Fruit fly (Drosophila melanogaster) whole organism, embryonic: ENCODE data around the gene CG43389.

ENCODE experiments used
- Ada2b ChIP-seq: fragments of 200-800 bp; sonication (Bioruptor generic); IDR thresholded peaks from 2 replicates; pipeline ENCODE4 v1.3.6; 2022; ENCODE audit warnings: missing biosample characterization, missing genetic modification characterization
- B-H2 ChIP-seq: fragments of 200-800 bp; sonication (Bioruptor generic); optimal IDR thresholded peaks from 2 replicates; lab custom pipeline; 2018; ENCODE audit warnings: missing biosample characterization, mild to moderate bottlenecking, missing genetic modification characterization
- Bdp1 ChIP-seq: fragments of 200-800 bp; sonication (Bioruptor generic); optimal IDR thresholded peaks from 3 replicates; lab custom pipeline; 2016; ENCODE audit warnings: missing biosample characterization, missing genetic modification characterization
- C15 ChIP-seq: fragments of 200-800 bp; sonication (Bioruptor generic); IDR thresholded peaks from 3 replicates; pipeline ENCODE4 v1.3.6; 2022; ENCODE audit warnings: missing biosample characterization, missing genetic modification characterization
- CG10431 ChIP-seq: fragments of 200-800 bp; sonication (Bioruptor generic); optimal IDR thresholded peaks from 3 replicates; lab custom pipeline; 2018; ENCODE audit warnings: missing biosample characterization, mild to moderate bottlenecking, missing genetic modification characterization
- CG11696 ChIP-seq: fragments of 200-800 bp; sonication (Bioruptor generic); IDR thresholded peaks from 2 replicates; pipeline ENCODE4 v1.3.6; 2022; ENCODE audit warnings: missing biosample characterization, missing genetic modification characterization
- CG13624 ChIP-seq: fragments of 200-800 bp; sonication (Bioruptor generic); optimal IDR thresholded peaks from 2 replicates; lab custom pipeline; 2016; ENCODE audit warnings: missing biosample characterization, missing genetic modification characterization
- CG17186 ChIP-seq: fragments of 200-800 bp; sonication (Bioruptor generic); optimal IDR thresholded peaks from 3 replicates; lab custom pipeline; 2017; ENCODE audit warnings: missing biosample characterization, missing genetic modification reagents, missing genetic modification characterization
- CG18011 ChIP-seq: fragments of 200-800 bp; sonication (Bioruptor generic); optimal IDR thresholded peaks from 2 replicates; lab custom pipeline; 2017; ENCODE audit warnings: missing biosample characterization, missing genetic modification characterization, mild to moderate bottlenecking, moderate library complexity, missing genotype
- CG18599 ChIP-seq: fragments of 200-800 bp; sonication (Bioruptor generic); optimal IDR thresholded peaks from 3 replicates; lab custom pipeline; 2017; ENCODE audit warnings: missing biosample characterization, missing genetic modification characterization, mild to moderate bottlenecking, moderate library complexity, missing genetic modification reagents
- CG32772 ChIP-seq: fragments of 200-800 bp; sonication (Bioruptor generic); IDR thresholded peaks from 2 replicates; pipeline ENCODE4 v1.3.6; 2022; ENCODE audit warnings: missing biosample characterization, missing genetic modification characterization
- CG34376 ChIP-seq: fragments of 200-800 bp; sonication (Bioruptor generic); optimal IDR thresholded peaks from 2 replicates; lab custom pipeline; 2018; ENCODE audit warnings: missing biosample characterization, mild to moderate bottlenecking, missing genetic modification characterization
- CG4360 ChIP-seq: fragments of 200-800 bp; sonication (Bioruptor generic); IDR thresholded peaks from 2 replicates; pipeline ENCODE4 v1.3.6; 2022; ENCODE audit warnings: missing biosample characterization, missing genetic modification characterization
- CG43689 ChIP-seq: fragments of 200-800 bp; sonication (Bioruptor generic); IDR thresholded peaks from 2 replicates; pipeline ENCODE4 v1.3.6; 2022; ENCODE audit warnings: missing biosample characterization, missing genetic modification characterization
- CG6813 ChIP-seq: fragments of 200-800 bp; sonication (Bioruptor generic); optimal IDR thresholded peaks from 2 replicates; lab custom pipeline; 2017; ENCODE audit warnings: missing biosample characterization, missing genetic modification characterization, mild to moderate bottlenecking, moderate library complexity, missing genetic modification reagents
- CG9932 ChIP-seq: fragments of 200-800 bp; sonication (Bioruptor generic); IDR thresholded peaks from 2 replicates; pipeline ENCODE4 v1.3.6; 2022; ENCODE audit warnings: missing biosample characterization, missing genetic modification characterization
- Camta ChIP-seq: fragments of 200-800 bp; sonication (Bioruptor generic); optimal IDR thresholded peaks from 2 replicates; lab custom pipeline; 2016; ENCODE audit warnings: missing biosample characterization, missing genetic modification characterization
- Dad ChIP-seq: fragments of 200-800 bp; sonication (Bioruptor generic); optimal IDR thresholded peaks from 3 replicates; lab custom pipeline; 2016; ENCODE audit warnings: missing biosample characterization, missing genetic modification characterization
- HLHmδ ChIP-seq: fragments of 200-800 bp; sonication (Bioruptor generic); optimal IDR thresholded peaks from 2 replicates; lab custom pipeline; 2018; ENCODE audit warnings: missing biosample characterization, mild to moderate bottlenecking, missing genetic modification characterization, moderate library complexity
- Hey ChIP-seq: fragments of 200-800 bp; sonication (Bioruptor generic); optimal IDR thresholded peaks from 3 replicates; lab custom pipeline; 2018; ENCODE audit warnings: missing biosample characterization, mild to moderate bottlenecking, missing genetic modification characterization
- Hr3 ChIP-seq: fragments of 200-800 bp; sonication (Bioruptor generic); optimal IDR thresholded peaks from 3 replicates; lab custom pipeline; 2016; ENCODE audit warnings: missing biosample characterization, missing genetic modification characterization
- MBD-R2 ChIP-seq: fragments of 200-800 bp; sonication (Bioruptor generic); IDR thresholded peaks from 2 replicates; pipeline ENCODE4 v1.3.6; 2022; ENCODE audit warnings: missing biosample characterization, missing genetic modification characterization
- Mrtf ChIP-seq: fragments of 200-800 bp; sonication (Bioruptor generic); IDR thresholded peaks from 3 replicates; pipeline ENCODE4 v1.3.6; 2022; ENCODE audit warnings: missing biosample characterization, missing genetic modification characterization
- NFAT ChIP-seq: fragments of 200-800 bp; sonication (Bioruptor generic); IDR thresholded peaks from 2 replicates; pipeline ENCODE4 v1.3.6; 2022; ENCODE audit warnings: missing biosample characterization, missing genetic modification characterization
- Vsx1 ChIP-seq: fragments of 200-800 bp; sonication (Bioruptor generic); optimal IDR thresholded peaks from 2 replicates; lab custom pipeline; 2017; ENCODE audit warnings: missing biosample characterization, mild to moderate bottlenecking, missing genetic modification characterization, missing genetic modification reagents
- Xrp1 ChIP-seq: fragments of 200-800 bp; sonication (Bioruptor generic); IDR thresholded peaks from 2 replicates; pipeline ENCODE4 v1.3.6; 2022; ENCODE audit warnings: missing biosample characterization, missing genetic modification characterization
- ab ChIP-seq: fragments of 200-800 bp; sonication (Bioruptor generic); optimal IDR thresholded peaks from 2 replicates; lab custom pipeline; 2016; ENCODE audit warnings: missing biosample characterization, missing genetic modification characterization
- abd-A ChIP-seq: fragments of 200-800 bp; sonication (Bioruptor generic); optimal IDR thresholded peaks from 3 replicates; lab custom pipeline; 2019; ENCODE audit warnings: missing biosample characterization, mild to moderate bottlenecking, missing genetic modification characterization, moderate library complexity
- ara ChIP-seq: fragments of 200-800 bp; sonication (Bioruptor generic); IDR thresholded peaks from 2 replicates; pipeline ENCODE4 v1.3.6; 2022; ENCODE audit warnings: missing biosample characterization, missing genetic modification characterization
- bab2 ChIP-seq: fragments of 200-800 bp; sonication (Bioruptor generic); optimal IDR thresholded peaks from 2 replicates; lab custom pipeline; 2016; ENCODE audit warnings: missing biosample characterization, missing genetic modification characterization
- danr ChIP-seq: fragments of 200-800 bp; sonication (Bioruptor generic); IDR thresholded peaks from 2 replicates; pipeline ENCODE4 v1.3.6; 2022; ENCODE audit warnings: missing biosample characterization, missing genetic modification characterization
- ewg ChIP-seq: fragments of 200-800 bp; sonication (Bioruptor generic); optimal IDR thresholded peaks from 3 replicates; lab custom pipeline; 2017; ENCODE audit warnings: mild to moderate bottlenecking, missing biosample characterization, missing genetic modification reagents, missing genetic modification characterization
- fd3F ChIP-seq: fragments of 200-800 bp; sonication (Bioruptor generic); optimal IDR thresholded peaks from 2 replicates; lab custom pipeline; 2018; ENCODE audit warnings: missing biosample characterization, mild to moderate bottlenecking, missing genetic modification characterization, moderate library complexity
- fd96Cb ChIP-seq: fragments of 200-800 bp; sonication (Bioruptor generic); optimal IDR thresholded peaks from 2 replicates; lab custom pipeline; 2018; ENCODE audit warnings: missing biosample characterization, mild to moderate bottlenecking, missing genetic modification characterization, moderate library complexity
- hb ChIP-seq: fragments of 200-800 bp; sonication (Bioruptor generic); IDR thresholded peaks from 3 replicates; pipeline ENCODE4 v1.3.6; 2022; ENCODE audit warnings: missing biosample characterization, missing genetic modification characterization; ENCODE audit not compliant: partially characterized antibody
- hbn ChIP-seq: fragments of 200-800 bp; sonication (Bioruptor generic); IDR thresholded peaks from 2 replicates; pipeline ENCODE4 v1.3.6; 2022; ENCODE audit warnings: missing biosample characterization, missing genetic modification characterization; ENCODE audit not compliant: partially characterized antibody
- jumu ChIP-seq: fragments of 200-800 bp; sonication (Bioruptor generic); optimal IDR thresholded peaks from 3 replicates; lab custom pipeline; 2016; ENCODE audit warnings: missing biosample characterization, missing genetic modification characterization
- kni ChIP-seq: fragments of 200-800 bp; sonication (Bioruptor generic); optimal IDR thresholded peaks from 3 replicates; lab custom pipeline; 2017; ENCODE audit warnings: mild to moderate bottlenecking, missing biosample characterization, missing genetic modification reagents, missing genetic modification characterization
- mirr ChIP-seq: fragments of 200-800 bp; sonication (Bioruptor generic); optimal IDR thresholded peaks from 3 replicates; lab custom pipeline; 2018; ENCODE audit warnings: missing biosample characterization, mild to moderate bottlenecking, missing genetic modification characterization
- pzg ChIP-seq: fragments of 200-800 bp; sonication (Bioruptor generic); optimal IDR thresholded peaks from 3 replicates; lab custom pipeline; 2018; ENCODE audit warnings: missing biosample characterization, mild to moderate bottlenecking, missing genetic modification characterization, moderate library complexity
- seq ChIP-seq: fragments of 200-800 bp; sonication (Bioruptor generic); IDR thresholded peaks from 2 replicates; pipeline ENCODE4 v1.3.6; 2022; ENCODE audit warnings: missing biosample characterization, missing genetic modification characterization
- sim ChIP-seq: fragments of 200-800 bp; sonication (Bioruptor generic); IDR thresholded peaks from 2 replicates; pipeline ENCODE4 v1.3.6; 2022; ENCODE audit warnings: missing biosample characterization, missing genetic modification characterization
- sisA ChIP-seq: fragments of 200-800 bp; sonication (Bioruptor generic); IDR thresholded peaks from 2 replicates; pipeline ENCODE4 v1.3.6; 2022; ENCODE audit warnings: missing biosample characterization, missing genetic modification characterization
- slou ChIP-seq: fragments of 200-800 bp; sonication (Bioruptor generic); optimal IDR thresholded peaks from 3 replicates; lab custom pipeline; 2016; ENCODE audit warnings: missing biosample characterization, missing genetic modification characterization
- sqz ChIP-seq: fragments of 200-800 bp; sonication (Bioruptor generic); optimal IDR thresholded peaks from 3 replicates; lab custom pipeline; 2018; ENCODE audit warnings: missing biosample characterization, mild to moderate bottlenecking, missing genetic modification characterization
- sr ChIP-seq: fragments of 200-800 bp; sonication (Bioruptor generic); IDR thresholded peaks from 3 replicates; pipeline ENCODE4 v1.3.6; 2022; ENCODE audit warnings: missing biosample characterization, missing genetic modification characterization
- tap ChIP-seq: fragments of 200-800 bp; optimal IDR thresholded peaks from 3 replicates; lab custom pipeline; 2019; ENCODE audit warnings: missing biosample characterization, mild to moderate bottlenecking, missing genetic modification characterization, moderate library complexity
- twi ChIP-seq: fragments of 200-800 bp; optimal IDR thresholded peaks from 2 replicates; lab custom pipeline; 2019; ENCODE audit warnings: missing biosample characterization, mild to moderate bottlenecking, missing genetic modification characterization, moderate library complexity
- unpg ChIP-seq: fragments of 200-800 bp; sonication (Bioruptor generic); optimal IDR thresholded peaks from 3 replicates; lab custom pipeline; 2018; ENCODE audit warnings: missing biosample characterization, mild to moderate bottlenecking, missing genetic modification characterization, moderate library complexity
- vvl ChIP-seq: fragments of 200-800 bp; sonication (Bioruptor generic); IDR thresholded peaks from 2 replicates; pipeline ENCODE4 v1.3.6; 2022; ENCODE audit warnings: missing biosample characterization, missing genetic modification characterization

CG43389 gene

DNA sequence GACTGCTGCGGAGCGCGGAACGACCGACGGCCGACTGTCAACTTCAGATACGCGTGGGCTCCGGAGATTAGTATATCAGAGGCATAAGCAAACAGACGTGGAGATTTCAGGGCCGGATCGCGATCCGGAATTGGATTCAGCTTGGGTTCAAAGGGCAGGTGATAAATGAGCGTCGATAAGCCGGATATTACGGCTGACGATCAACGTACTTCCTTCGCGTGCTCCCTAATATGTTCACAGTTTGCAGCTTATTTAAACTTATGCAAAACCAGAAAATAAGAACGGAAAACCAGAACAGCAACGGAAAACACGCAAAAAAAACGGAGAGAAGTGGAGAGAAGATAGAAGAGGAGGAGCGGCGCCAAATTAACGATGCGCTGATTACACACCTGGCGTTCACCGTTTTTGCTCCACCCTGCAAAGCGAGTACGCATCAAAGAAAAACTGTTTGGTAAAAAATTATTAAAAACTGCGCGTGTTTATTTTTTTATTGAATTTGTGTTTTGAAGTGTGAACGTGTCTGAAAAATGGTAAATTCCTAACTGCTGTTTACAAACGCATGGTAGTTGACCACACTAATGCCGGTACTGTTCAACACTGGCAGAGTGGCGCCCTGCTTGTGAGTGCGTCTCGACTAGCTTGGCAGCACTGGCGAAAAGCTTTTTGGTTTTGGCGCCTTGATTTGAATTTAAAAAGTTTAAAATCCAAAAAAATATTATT is 8.6 kb upstream of the CG43389 start, which contains the start of gene CG17746 (continued):
- TF ChIP-seq fd96Cb (tag; lab: Kevin White, UChicago): no peak
- no peak for TF ChIP-seq Vsx1
- peak; percentile 48 for TF ChIP-seq Camta (GFP tag; lab: Kevin White, UChicago)
- peak; percentile 53 for TF ChIP-seq CG34376 (GFP tag; lab: Kevin White, UChicago)
- TF ChIP-seq C15 (GFP tag; lab: Robert Waterston, UW): no peak
- TF ChIP-seq CG9932 (GFP tag; lab: Robert Waterston, UW): peak; percentile 74
- no peak for TF ChIP-seq CG11696 (GFP tag; lab: Robert Waterston, UW)
- no peak for TF ChIP-seq ewg (GFP tag; lab: Kevin White, UChicago)
- TF ChIP-seq twi (tag; lab: Kevin White, UChicago): no peak
- TF ChIP-seq slou (GFP tag; lab: Kevin White, UChicago): no peak
- no peak for TF ChIP-seq CG18599 (GFP tag; lab: Kevin White, UChicago)
- no peak for TF ChIP-seq CG6813 (GFP tag; lab: Kevin White, UChicago)
- peak; percentile 26; the same call in 1 of the 2 replicates for TF ChIP-seq sisA (GFP tag; lab: Robert Waterston, UW)
- peak; percentile 67 for TF ChIP-seq B-H2 (GFP tag; lab: Kevin White, UChicago)
- TF ChIP-seq CG17186: peak; percentile 83
- TF ChIP-seq Xrp1 (GFP tag; lab: Robert Waterston, UW): peak; percentile 31; the same call in 1 of the 2 replicates
- no peak for TF ChIP-seq Hey (tag; lab: Kevin White, UChicago)
- no peak for TF ChIP-seq mirr (GFP tag; lab: Kevin White, UChicago)
- TF ChIP-seq fd3F (GFP tag; lab: Kevin White, UChicago): no peak
- peak; percentile 77 for TF ChIP-seq CG13624 (GFP tag; lab: Kevin White, UChicago)
- 0 out of 2 replicates have a peak, but pooled peaks have one; percentile 32 for TF ChIP-seq hbn (GFP tag; lab: Robert Waterston, UW)
- no peak for TF ChIP-seq CG43689 (GFP tag; lab: Robert Waterston, UW)
- TF ChIP-seq pzg (GFP tag; lab: Kevin White, UChicago): peak; percentile 99
- TF ChIP-seq Ada2b (GFP tag; lab: Robert Waterston, UW): no peak
- TF ChIP-seq seq (GFP tag; lab: Robert Waterston, UW): no peak
- no peak for TF ChIP-seq CG18011 (GFP tag; lab: Kevin White, UChicago)
- TF ChIP-seq NFAT (GFP tag; lab: Robert Waterston, UW): peak; percentile 55; the same call in 1 of the 2 replicates
- no peak for TF ChIP-seq sr (GFP tag; lab: Robert Waterston, UW)
- no peak for TF ChIP-seq CG4360
- peak; percentile 52 for TF ChIP-seq vvl (GFP tag; lab: Robert Waterston, UW)
- TF ChIP-seq HLHmδ (GFP tag; lab: Kevin White, UChicago): peak; percentile 36
- TF ChIP-seq danr (GFP tag; lab: Robert Waterston, UW): no peak
- TF ChIP-seq Dad (GFP tag; lab: Kevin White, UChicago): peak; percentile 41
- TF ChIP-seq abd-A (tag; lab: Kevin White, UChicago): no peak
- no peak for TF ChIP-seq Mrtf
- TF ChIP-seq Bdp1 (GFP tag; lab: Kevin White, UChicago): peak; percentile 56
- TF ChIP-seq MBD-R2 (GFP tag; lab: Robert Waterston, UW): peak; percentile 80
- TF ChIP-seq ab (GFP tag; lab: Kevin White, UChicago): no peak
- TF ChIP-seq unpg: no peak
- no peak for TF ChIP-seq kni (GFP tag; lab: Kevin White, UChicago)
- no peak for TF ChIP-seq tap (tag; lab: Kevin White, UChicago)
- no peak for TF ChIP-seq CG10431
- TF ChIP-seq CG32772 (GFP tag; lab: Robert Waterston, UW): peak; percentile 49; the same call in 1 of the 2 replicates
- TF ChIP-seq ara (GFP tag; lab: Robert Waterston, UW): no peak
- peak; percentile 58 for TF ChIP-seq bab2 (GFP tag; lab: Kevin White, UChicago)
- peak; percentile 22; the same call in 1 of the 3 replicates for TF ChIP-seq hb (GFP tag; lab: Robert Waterston, UW)
- peak; percentile 41 for TF ChIP-seq Hr3 (GFP tag; lab: Kevin White, UChicago)
- no peak for TF ChIP-seq sim (GFP tag; lab: Robert Waterston, UW)
- peak; percentile 81 for TF ChIP-seq sqz (GFP tag; lab: Kevin White, UChicago)
- peak; percentile 33 for TF ChIP-seq jumu (GFP tag; lab: Kevin White, UChicago)
